Fruit fly (Drosophila melanogaster) whole organism, adult: Measurements from ENCODE around the gene Naa40.
A peak's percentile ranks its signal among the peaks of the same experiment; 100 is the strongest.

Experiments used
- CG11617 ChIP-seq: fragments of 200-800 bp; sonication (Bioruptor generic); optimal IDR thresholded peaks from 2 replicates; lab custom pipeline; 2017; ENCODE audit warnings: mild to moderate bottlenecking, missing biosample characterization, missing genetic modification reagents, missing genetic modification characterization
- CG12768 ChIP-seq: fragments of 200-800 bp; sonication (Bioruptor generic); optimal IDR thresholded peaks from 2 replicates; lab custom pipeline; 2017; ENCODE audit warnings: missing biosample characterization, missing genetic modification characterization, mild to moderate bottlenecking, moderate library complexity, missing genetic modification reagents
- CG14711 ChIP-seq: fragments of 200-800 bp; sonication (Bioruptor generic); optimal IDR thresholded peaks from 2 replicates; lab custom pipeline; 2018; ENCODE audit warnings: missing biosample characterization, mild to moderate bottlenecking, missing genetic modification characterization, moderate library complexity
- CG1620 ChIP-seq: fragments of 200-800 bp; sonication (Bioruptor generic); optimal IDR thresholded peaks from 2 replicates; lab custom pipeline; 2016; ENCODE audit warnings: missing biosample characterization, missing genetic modification characterization
- CG33017 ChIP-seq: fragments of 200-800 bp; sonication (Bioruptor generic); optimal IDR thresholded peaks from 2 replicates; lab custom pipeline; 2018; ENCODE audit warnings: missing biosample characterization, mild to moderate bottlenecking, missing genetic modification characterization, moderate library complexity
- CG5204 ChIP-seq: fragments of 200-800 bp; sonication (Bioruptor generic); optimal IDR thresholded peaks from 2 replicates; lab custom pipeline; 2016; ENCODE audit warnings: missing biosample characterization, missing genetic modification characterization
- CG7045 ChIP-seq: fragments of 200-800 bp; sonication (Bioruptor generic); optimal IDR thresholded peaks from 2 replicates; lab custom pipeline; 2017; ENCODE audit warnings: missing biosample characterization, mild to moderate bottlenecking, missing genetic modification characterization
- CG7101 ChIP-seq: fragments of 200-800 bp; sonication (Bioruptor generic); optimal IDR thresholded peaks from 2 replicates; lab custom pipeline; 2018; ENCODE audit warnings: missing biosample characterization, mild to moderate bottlenecking, missing genetic modification characterization, moderate library complexity
- Clk ChIP-seq: fragments of 200-800 bp; sonication (Bioruptor generic); optimal IDR thresholded peaks from 2 replicates; lab custom pipeline; 2017; ENCODE audit warnings: missing biosample characterization, missing genetic modification characterization
- Crg-1 ChIP-seq: fragments of 200-800 bp; sonication (Bioruptor generic); optimal IDR thresholded peaks from 2 replicates; lab custom pipeline; 2016; ENCODE audit warnings: missing biosample characterization, missing genetic modification characterization
- Hr96 ChIP-seq: fragments of 200-800 bp; sonication (Bioruptor generic); optimal IDR thresholded peaks from 2 replicates; lab custom pipeline; 2016; ENCODE audit warnings: missing biosample characterization, missing genetic modification characterization
- Mnt ChIP-seq: fragments of 200-800 bp; sonication (Bioruptor generic); optimal IDR thresholded peaks from 2 replicates; lab custom pipeline; 2016; ENCODE audit warnings: missing biosample characterization, mild to moderate bottlenecking, missing genetic modification characterization
- bab1 ChIP-seq: fragments of 200-800 bp; sonication (Bioruptor generic); optimal IDR thresholded peaks from 3 replicates; lab custom pipeline; 2019; ENCODE audit warnings: missing biosample characterization, mild to moderate bottlenecking, missing genetic modification characterization, moderate library complexity
- cic ChIP-seq: fragments of 200-800 bp; sonication (Bioruptor generic); optimal IDR thresholded peaks from 2 replicates; lab custom pipeline; 2017; ENCODE audit warnings: missing biosample characterization, mild to moderate bottlenecking, missing genetic modification characterization, moderate library complexity
- cnc ChIP-seq, 2 experiments: fragments of >200 bp; optimal IDR thresholded peaks; 2 replicates each; lab custom pipeline; 2017
- kay ChIP-seq: fragments of 200-800 bp; sonication (Bioruptor generic); peaks from one replicate; lab custom pipeline; 2016; ENCODE audit warnings: missing biosample characterization, missing genetic modification characterization, borderline replicate concordance
- ovo ChIP-seq: fragments of 200-800 bp; sonication (Bioruptor generic); optimal IDR thresholded peaks from 2 replicates; lab custom pipeline; 2016; ENCODE audit warnings: missing biosample characterization, missing genetic modification characterization
- pad ChIP-seq: fragments of 200-800 bp; sonication (Bioruptor generic); optimal IDR thresholded peaks from 3 replicates; lab custom pipeline; 2017; ENCODE audit warnings: missing biosample characterization, missing genetic modification characterization, mild to moderate bottlenecking, moderate library complexity, missing genetic modification reagents
- tj ChIP-seq: fragments of 200-800 bp; sonication (Bioruptor generic); optimal IDR thresholded peaks from 3 replicates; lab custom pipeline; 2017; ENCODE audit warnings: missing biosample characterization, mild to moderate bottlenecking, missing genetic modification characterization, moderate library complexity
- toe ChIP-seq: fragments of 200-800 bp; sonication (Bioruptor generic); optimal IDR thresholded peaks from 2 replicates; lab custom pipeline; 2016; ENCODE audit warnings: missing biosample characterization, missing genetic modification characterization

Naa40 gene

dm6 chr3R:29770930-29771329 lies 46.2 kb upstream of the Naa40 start:
- TF ChIP-seq CG1620 (GFP tag; lab: Kevin White, UChicago) (no peak), CG12768 (GFP tag; lab: Kevin White, UChicago) (no peak), CG14711 (no peak), toe (GFP tag; lab: Kevin White, UChicago) (no peak), CG7101 (no peak), CG11617 (no peak), Crg-1 (GFP tag; lab: Kevin White, UChicago) (no peak), cic (no peak), CG33017 (tag; lab: Kevin White, UChicago) (no peak), Mnt (GFP tag; lab: Kevin White, UChicago) (no peak), pad (GFP tag; lab: Kevin White, UChicago) (no peak), ovo (GFP tag; lab: Kevin White, UChicago) (no peak), Hr96 (GFP tag; lab: Kevin White, UChicago) (no peak), CG5204 (no peak), kay (GFP tag; lab: Kevin White, UChicago) (no peak), cnc (optimal IDR thresholded peaks at IDR 0.05; lab: Kevin White, UChicago) (no peak)

- TF ChIP-seq CG14711 (no peak), cnc (optimal IDR thresholded peaks at IDR 0.05; lab: Kevin White, UChicago) (no peak), bab1 (no peak)
These were observed 42.5 kb upstream of the Naa40 start for dm6 chr3R:29767236-29767635.

- TF ChIP-seq kay (GFP tag; lab: Kevin White, UChicago), result peak; percentile 53
- TF ChIP-seq Clk (GFP tag; lab: Kevin White, UChicago), result no peak
- TF ChIP-seq Hr96 (GFP tag; lab: Kevin White, UChicago), result peak; percentile 2
- TF ChIP-seq CG33017 (tag; lab: Kevin White, UChicago), result no peak
- TF ChIP-seq CG12768 (GFP tag; lab: Kevin White, UChicago), result peak; percentile 60
These were observed 40.7 kb upstream of the Naa40 start, which contains the start of gene kay for dm6 chr3R:29765267-29766095. Gene kay (plus strand): TSS chr3R:29765995.

dm6 chr3R:29764249-29765042 lies 39.7 kb upstream of the Naa40 start:
- TF ChIP-seq kay (GFP tag; lab: Kevin White, UChicago) (peak; percentile 59), CG14711 (no peak), tj (GFP tag; lab: Kevin White, UChicago) (peak; percentile 76), CG12768 (GFP tag; lab: Kevin White, UChicago) (peak; percentile 31)

- TF ChIP-seq ovo (GFP tag; lab: Kevin White, UChicago), result no peak
These were observed 39.1 kb upstream of the Naa40 start for dm6 chr3R:29763804-29764203.

- TF ChIP-seq Crg-1 (GFP tag; lab: Kevin White, UChicago) (no peak), CG7101 (no peak), Hr96 (GFP tag; lab: Kevin White, UChicago) (no peak), CG7045 (GFP tag; lab: Kevin White, UChicago) (no peak), CG14711 (no peak), CG1620 (GFP tag; lab: Kevin White, UChicago) (no peak), CG5204 (no peak), pad (GFP tag; lab: Kevin White, UChicago) (no peak), bab1 (no peak), kay (GFP tag; lab: Kevin White, UChicago) (no peak)
These were observed 38.4 kb upstream of the Naa40 start for dm6 chr3R:29763154-29763553.

- TF ChIP-seq CG33017 (tag; lab: Kevin White, UChicago), result no peak
- TF ChIP-seq cnc (optimal IDR thresholded peaks at IDR 0.05; lab: Kevin White, UChicago), result no peak
- no peak for TF ChIP-seq toe (GFP tag; lab: Kevin White, UChicago)
- no peak for TF ChIP-seq ovo (GFP tag; lab: Kevin White, UChicago)
- TF ChIP-seq CG12768 (GFP tag; lab: Kevin White, UChicago), result no peak
- TF ChIP-seq Clk (GFP tag; lab: Kevin White, UChicago), result no peak
- TF ChIP-seq CG5204, result no peak
- TF ChIP-seq tj (GFP tag; lab: Kevin White, UChicago), result no peak
- TF ChIP-seq CG7101, result no peak
- TF ChIP-seq Hr96 (GFP tag; lab: Kevin White, UChicago), result no peak
- no peak for TF ChIP-seq CG11617
- TF ChIP-seq Mnt (GFP tag; lab: Kevin White, UChicago), result no peak
These were observed 37.5 kb upstream of the Naa40 start for dm6 chr3R:29762297-29762696.
